Worm (Caenorhabditis elegans): ENCODE data around the gene C07G2.5.

The C07G2.5 gene

DNA sequence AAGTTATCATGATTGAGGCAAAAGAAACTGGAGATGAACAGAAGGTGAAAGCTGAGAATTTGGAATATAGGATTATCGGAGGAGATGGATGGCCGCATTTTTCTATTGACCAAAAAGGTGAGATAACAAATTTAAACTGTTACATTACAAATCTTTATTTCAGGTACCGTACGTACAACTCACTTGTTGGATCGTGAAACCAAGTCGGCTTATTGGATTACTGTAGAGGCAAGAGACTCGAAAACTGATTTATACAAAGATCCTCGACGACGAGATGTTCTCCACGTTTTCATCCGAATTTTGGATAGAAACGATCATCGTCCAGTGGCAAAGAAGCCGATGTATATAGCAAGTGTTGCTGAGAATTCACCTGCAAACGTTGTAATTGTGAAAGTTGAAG is 27.2 kb upstream of the C07G2.5 start:
- TF ChIP-seq egl-44 (GFP tag; IDR thresholded peaks at IDR 0.05) (no peak), madf-10 (tag; optimal IDR thresholded peaks at IDR 0.05) (no peak), lsl-1 (GFP tag; optimal IDR thresholded peaks at IDR 0.05) (no peak), ztf-18 (tag; optimal IDR thresholded peaks at IDR 0.05) (no peak), pha-4 (tag; optimal IDR thresholded peaks at IDR 0.05) (no peak), dpff-1 (tag; optimal IDR thresholded peaks at IDR 0.05) (no peak), B0035.1 (tag; optimal IDR thresholded peaks at IDR 0.05) (no peak), nhr-179 (tag; optimal IDR thresholded peaks at IDR 0.05) (no peak), pbrm-1 (GFP tag; IDR thresholded peaks at IDR 0.05) (no peak), Y79H2A.3 (GFP tag; conservative IDR thresholded peaks at IDR 0.05) (no peak), ceh-100 (GFP tag; IDR thresholded peaks at IDR 0.05) (no peak), lsy-27 (tag; optimal IDR thresholded peaks at IDR 0.05; ENCODE audit: borderline replicate concordance, insufficient read depth) (no peak), B0261.1 (tag; optimal IDR thresholded peaks at IDR 0.05) (no peak), chd-7 (tag; optimal IDR thresholded peaks at IDR 0.05) (no peak), nhr-27 (tag; optimal IDR thresholded peaks at IDR 0.05) (no peak), Y53G8AR.9 (GFP tag; conservative IDR thresholded peaks at IDR 0.05) (no peak), F37B4.10 (GFP tag; IDR thresholded peaks at IDR 0.05) (no peak)

DNA sequence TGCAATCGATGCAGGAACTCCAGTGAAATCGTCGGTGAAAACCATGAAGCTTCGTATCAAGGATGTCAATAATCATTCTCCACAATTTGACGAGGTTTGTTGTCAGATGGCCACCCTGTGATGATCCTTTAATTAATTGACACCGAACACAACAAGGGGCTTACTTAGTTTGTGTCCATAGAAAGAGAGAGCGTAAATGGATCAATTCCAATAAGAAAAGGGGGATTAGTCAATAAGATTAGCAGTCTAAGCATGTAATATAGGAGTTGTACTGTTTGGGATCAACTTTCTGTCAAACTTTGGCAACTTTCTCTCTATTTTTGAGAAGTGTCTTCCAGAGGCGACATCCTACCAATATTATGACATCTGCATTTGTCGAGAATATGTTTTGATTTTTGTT is 25.2 kb upstream of the C07G2.5 start:
- no peak for TF ChIP-seq snpc-3.4 (tag; optimal IDR thresholded peaks at IDR 0.05)
- no peak for TF ChIP-seq hmg-20 (GFP tag; IDR thresholded peaks at IDR 0.05)
- TF ChIP-seq nhr-27 (tag; optimal IDR thresholded peaks at IDR 0.05), result no peak
- no peak for TF ChIP-seq K11D2.4 (GFP tag; IDR thresholded peaks at IDR 0.05)
- no peak for TF ChIP-seq ztf-22 (GFP tag; optimal IDR thresholded peaks at IDR 0.05)
- no peak for TF ChIP-seq B0035.1 (tag; optimal IDR thresholded peaks at IDR 0.05)
- TF ChIP-seq attf-5 (GFP tag; optimal IDR thresholded peaks at IDR 0.05), result no peak
- no peak for TF ChIP-seq efl-1 (GFP tag; optimal IDR thresholded peaks at IDR 0.05)
- TF ChIP-seq F22D6.2 (tag; optimal IDR thresholded peaks at IDR 0.05), result no peak
- no peak for TF ChIP-seq lsy-27 (tag; optimal IDR thresholded peaks at IDR 0.05; ENCODE audit: borderline replicate concordance, insufficient read depth)
- no peak for TF ChIP-seq lin-35 (GFP tag; optimal IDR thresholded peaks at IDR 0.05)
- no peak for TF ChIP-seq nfyb-1 (GFP tag; IDR thresholded peaks at IDR 0.05)
- no peak for TF ChIP-seq T07F8.4 (tag; optimal IDR thresholded peaks at IDR 0.05)
- TF ChIP-seq attf-3 (GFP tag; conservative IDR thresholded peaks at IDR 0.05), result no peak
- no peak for TF ChIP-seq tbx-9 (tag; optimal IDR thresholded peaks at IDR 0.05; ENCODE audit: borderline replicate concordance)
- TF ChIP-seq atf-7 (tag; optimal IDR thresholded peaks at IDR 0.05), result no peak
- TF ChIP-seq mcd-1 (GFP tag; IDR thresholded peaks at IDR 0.05), result no peak

DNA sequence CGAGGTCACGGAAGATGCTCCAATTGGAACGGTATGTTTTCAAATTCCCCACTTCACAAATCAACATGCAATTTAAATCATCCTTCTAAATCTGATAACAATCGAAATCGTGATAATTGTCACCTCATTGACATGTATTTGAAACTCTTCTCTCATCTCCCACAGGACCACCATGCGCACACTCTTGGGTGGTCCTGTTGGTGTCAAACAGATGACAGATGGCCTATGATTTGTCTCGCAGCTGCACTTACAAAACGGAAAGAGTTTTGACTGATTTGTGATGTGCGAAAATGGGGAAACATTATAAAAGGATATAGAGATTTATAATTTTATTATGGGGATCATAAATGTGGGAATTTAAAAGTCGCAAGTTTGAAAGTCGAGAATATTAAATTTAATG is 24.6 kb upstream of the C07G2.5 start:
- TF ChIP-seq tbp1 (GFP tag; optimal IDR thresholded peaks at IDR 0.05) (no peak), zfh-2 (GFP tag; conservative IDR thresholded peaks at IDR 0.05) (no peak), T07F8.4 (tag; optimal IDR thresholded peaks at IDR 0.05) (no peak), F57C9.4 (tag; optimal IDR thresholded peaks at IDR 0.05) (no peak), Y56A3A.18 (GFP tag; IDR thresholded peaks at IDR 0.05) (no peak), ztf-28 (GFP tag; IDR thresholded peaks at IDR 0.05) (no peak), madf-10 (tag; optimal IDR thresholded peaks at IDR 0.05) (no peak), nfya-1 (tag; optimal IDR thresholded peaks at IDR 0.05; ENCODE audit: borderline replicate concordance, insufficient read depth) (no peak), efl-1 (GFP tag; optimal IDR thresholded peaks at IDR 0.05) (no peak), F39B2.1 (GFP tag; IDR thresholded peaks at IDR 0.05) (no peak), F10E7.11 (tag; optimal IDR thresholded peaks at IDR 0.05) (no peak), repo-1 (tag; optimal IDR thresholded peaks at IDR 0.05) (no peak), ztf-6 (GFP tag; IDR thresholded peaks at IDR 0.05) (no peak), ceh-100 (GFP tag; IDR thresholded peaks at IDR 0.05) (no peak), snpc-1.3 (tag; optimal IDR thresholded peaks at IDR 0.05; ENCODE audit: insufficient read depth) (no peak), lsl-1 (GFP tag; optimal IDR thresholded peaks at IDR 0.05) (no peak), ets-4 (GFP tag; optimal IDR thresholded peaks at IDR 0.05) (no peak), B0336.3 (GFP tag; IDR thresholded peaks at IDR 0.05) (no peak), him-1 (tag; optimal IDR thresholded peaks at IDR 0.05) (no peak)
